Worm (Caenorhabditis elegans): ENCODE measurements around the gene emc-5.

The emc-5 gene

ce11 chrII:11473525-11474181 is 22.9 kb upstream of the emc-5 start, which contains the start of the genes metl-1 and W02B12.11 (continued):
- peak; percentile 35; the same call in 1 of the 2 replicates for TF ChIP-seq ceh-91 (GFP tag; IDR thresholded peaks at IDR 0.05)
- TF ChIP-seq F49E8.2 (tag; optimal IDR thresholded peaks at IDR 0.05; ENCODE audit: insufficient read depth), result peak; percentile 12
- TF ChIP-seq fkh-3 (tag; optimal IDR thresholded peaks at IDR 0.05), result no peak
- TF ChIP-seq nhr-120 (GFP tag; IDR thresholded peaks at IDR 0.05), result no peak
- 0 out of 2 replicates have a peak, but pooled peaks have one; percentile 13 for TF ChIP-seq cebp-1 (GFP tag; IDR thresholded peaks at IDR 0.05)
- peak; percentile 82 for TF ChIP-seq cebp-1 (tag; optimal IDR thresholded peaks at IDR 0.05)
- TF ChIP-seq nhr-179 (tag; optimal IDR thresholded peaks at IDR 0.05), result no peak
- no peak for TF ChIP-seq sptf-2 (GFP tag; optimal IDR thresholded peaks at IDR 0.05)
- no peak for TF ChIP-seq Y67H2A.10 (GFP tag; conservative IDR thresholded peaks at IDR 0.05)
- peak; percentile 92 for TF ChIP-seq ekl-4 (GFP tag; IDR thresholded peaks at IDR 0.05)
- peak; percentile 25 for TF ChIP-seq F23B12.7 (tag; optimal IDR thresholded peaks at IDR 0.05; ENCODE audit: insufficient read depth)
- no peak for TF ChIP-seq hlh-12 (tag; optimal IDR thresholded peaks at IDR 0.05)
- TF ChIP-seq bed-2 (GFP tag; IDR thresholded peaks at IDR 0.05), result no peak
- TF ChIP-seq F10E7.11 (tag; optimal IDR thresholded peaks at IDR 0.05), result no peak
- TF ChIP-seq dpl-1 (GFP tag; optimal IDR thresholded peaks at IDR 0.05), result peak; percentile 29
- peak in 1 of 2 experiments; percentile 57 for TF ChIP-seq let-607 (tag; optimal IDR thresholded peaks at IDR 0.05)
- TF ChIP-seq rpc-1 (optimal IDR thresholded peaks at IDR 0.05), result no peak
- TF ChIP-seq rpc-1 (tag; optimal IDR thresholded peaks at IDR 0.05), result no peak
- peak; percentile 88 for TF ChIP-seq mcd-1 (GFP tag; IDR thresholded peaks at IDR 0.05)
- TF ChIP-seq ceh-79 (tag; optimal IDR thresholded peaks at IDR 0.05), result no peak
- TF ChIP-seq gei-17 (GFP tag; optimal IDR thresholded peaks at IDR 0.05), result peak; percentile 64
- TF ChIP-seq Y95B8A.8 (GFP tag; IDR thresholded peaks at IDR 0.05), result no peak
- no peak for TF ChIP-seq ztf-28 (GFP tag; IDR thresholded peaks at IDR 0.05)
- TF ChIP-seq mxl-1 (tag; optimal IDR thresholded peaks at IDR 0.05), result no peak
- peak; percentile 85 for TF ChIP-seq B0336.3 (GFP tag; IDR thresholded peaks at IDR 0.05)
- TF ChIP-seq madf-8 (GFP tag; conservative IDR thresholded peaks at IDR 0.05), result peak; percentile 67
- TF ChIP-seq Y79H2A.3 (GFP tag; conservative IDR thresholded peaks at IDR 0.05), result no peak
- TF ChIP-seq ztf-3 (GFP tag; optimal IDR thresholded peaks at IDR 0.05), result no peak
- TF ChIP-seq ztf-26 (tag; optimal IDR thresholded peaks at IDR 0.05), result peak; percentile 44
- TF ChIP-seq lin-35 (GFP tag; optimal IDR thresholded peaks at IDR 0.05), result peak in 2 of 3 experiments; percentile 53 to 82
- TF ChIP-seq lin-54 (GFP tag; optimal IDR thresholded peaks at IDR 0.05), result peak; percentile 87
- peak; percentile 68 for TF ChIP-seq tbp1 (GFP tag; optimal IDR thresholded peaks at IDR 0.05)
- TF ChIP-seq F37B4.10 (GFP tag; IDR thresholded peaks at IDR 0.05), result no peak

ce11 chrII:11476410-11476809 is 20.2 kb upstream of the emc-5 start, which contains the start of gene W02B12.16:
Gene W02B12.16, minus strand, starts transcription at chrII:11476510.
- TF ChIP-seq xnd-1 (tag; optimal IDR thresholded peaks at IDR 0.05) (no peak), snpc-3.4 (tag; optimal IDR thresholded peaks at IDR 0.05) (no peak), pbrm-1 (GFP tag; IDR thresholded peaks at IDR 0.05) (no peak), lin-40 (tag; optimal IDR thresholded peaks at IDR 0.05) (no peak), somi-1 (GFP tag; optimal IDR thresholded peaks at IDR 0.05) (no peak), F57A8.1 (GFP tag; optimal IDR thresholded peaks at IDR 0.05) (no peak), akir-1 (GFP tag; optimal IDR thresholded peaks at IDR 0.05) (no peak), F49E8.2 (tag; optimal IDR thresholded peaks at IDR 0.05; ENCODE audit: insufficient read depth) (no peak), nfyb-1 (GFP tag; IDR thresholded peaks at IDR 0.05) (no peak), T07F8.4 (tag; optimal IDR thresholded peaks at IDR 0.05) (no peak)

Data from whole organism, young adult.